Worm (Caenorhabditis elegans): ENCODE measurements around the gene srm-5.

srm-5 gene

DNA sequence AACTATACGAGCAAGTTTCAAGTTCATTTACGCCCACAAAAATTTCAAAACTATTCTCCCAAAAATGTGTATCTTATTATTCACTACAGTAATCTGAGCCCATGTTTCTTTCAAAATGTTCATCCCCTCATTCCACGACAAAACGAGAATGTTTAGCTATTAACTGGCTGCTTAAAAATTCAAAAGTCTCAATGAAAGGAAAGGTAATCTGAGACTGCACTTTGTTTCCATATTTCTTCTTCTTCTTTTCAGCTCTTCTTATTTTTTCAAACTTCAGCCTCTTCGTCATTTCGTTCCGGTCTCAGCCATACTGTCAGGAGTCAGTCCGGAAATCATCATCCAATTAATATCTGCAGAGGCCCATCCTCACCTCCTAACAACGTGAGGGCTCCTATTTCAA is 37.8 kb downstream of the srm-5 start, which contains the start of gene unc-39:
unc-39 (plus strand) TSS at position 301 of the 400 bp plus-strand sequence.
- no peak for TF ChIP-seq sptf-1 (tag; optimal IDR thresholded peaks at IDR 0.05)
- no peak for TF ChIP-seq unc-62 (GFP tag; optimal IDR thresholded peaks at IDR 0.05)
- TF ChIP-seq ztf-11 (tag; optimal IDR thresholded peaks at IDR 0.05): no peak
- TF ChIP-seq nhr-76 (tag; optimal IDR thresholded peaks at IDR 0.05): no peak

DNA sequence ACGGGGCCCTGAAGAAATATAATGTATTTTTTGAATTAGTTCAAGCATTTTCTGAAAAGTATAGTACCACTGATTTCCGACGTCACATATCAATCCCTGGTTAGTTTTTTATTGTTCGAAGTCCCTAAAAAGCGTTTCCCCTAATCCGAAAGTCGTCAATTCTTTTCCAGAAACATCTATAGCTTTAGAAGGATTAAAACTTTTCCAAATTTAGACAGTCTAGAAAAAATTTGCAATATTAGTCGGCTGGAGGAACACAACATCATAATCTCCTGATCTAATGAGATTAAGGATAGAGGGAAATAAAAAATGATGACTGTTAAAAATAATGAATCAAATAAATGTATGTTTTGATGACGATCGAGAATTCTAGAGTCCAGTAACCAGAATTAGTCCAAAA is 43.1 kb downstream of the srm-5 start:
- TF ChIP-seq nhr-2 (tag; optimal IDR thresholded peaks at IDR 0.05) (no peak), unc-120 (tag; optimal IDR thresholded peaks at IDR 0.05; ENCODE audit: poor library complexity, severe bottlenecking) (no peak), sptf-1 (tag; optimal IDR thresholded peaks at IDR 0.05) (no peak), drap-1 (GFP tag; optimal IDR thresholded peaks at IDR 0.05) (no peak), ceh-43 (GFP tag; optimal IDR thresholded peaks at IDR 0.05) (no peak), pha-4 (tag; optimal IDR thresholded peaks at IDR 0.05) (no peak), ceh-39 (tag; optimal IDR thresholded peaks at IDR 0.05) (no peak), ztf-11 (tag; optimal IDR thresholded peaks at IDR 0.05) (no peak), nhr-237 (tag; optimal IDR thresholded peaks at IDR 0.05) (no peak), blmp-1 (tag; optimal IDR thresholded peaks at IDR 0.05) (no peak), mab-5 (tag; optimal IDR thresholded peaks at IDR 0.05) (no peak), lsy-2 (tag; optimal IDR thresholded peaks at IDR 0.05) (no peak), nhr-28 (tag; optimal IDR thresholded peaks at IDR 0.05) (no peak), cnd-1 (tag; optimal IDR thresholded peaks at IDR 0.05) (no peak), lin-32 (GFP tag; optimal IDR thresholded peaks at IDR 0.05) (no peak), bed-3 (GFP tag; optimal IDR thresholded peaks at IDR 0.05) (no peak), flh-1 (GFP tag; optimal IDR thresholded peaks at IDR 0.05) (no peak)

DNA sequence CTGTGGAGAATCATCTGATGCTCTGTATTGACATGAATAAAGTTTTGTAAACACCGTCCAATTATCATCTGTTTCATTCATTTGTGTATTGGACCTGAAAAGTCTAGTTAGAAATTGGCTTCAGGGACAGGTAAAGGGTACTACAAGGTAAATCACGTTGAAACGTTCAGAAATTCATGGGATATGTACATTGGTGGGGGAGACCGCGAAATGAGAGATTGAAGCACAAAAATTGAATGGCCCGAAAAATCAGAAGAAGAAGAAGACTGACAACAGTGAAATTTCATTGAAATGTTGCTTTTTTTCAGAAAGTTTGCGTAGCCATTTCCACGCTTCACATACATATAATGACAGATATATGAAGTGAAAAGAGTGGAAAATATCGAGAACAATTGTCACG is 44.0 kb downstream of the srm-5 start, which contains the start of gene npr-43:
npr-43 (minus strand) TSS at position 101 of the 400 bp plus-strand sequence.
- TF ChIP-seq hlh-1 (tag; optimal IDR thresholded peaks at IDR 0.05): no peak
- no peak for TF ChIP-seq drap-1 (GFP tag; optimal IDR thresholded peaks at IDR 0.05)
- no peak for TF ChIP-seq blmp-1 (tag; optimal IDR thresholded peaks at IDR 0.05)

DNA sequence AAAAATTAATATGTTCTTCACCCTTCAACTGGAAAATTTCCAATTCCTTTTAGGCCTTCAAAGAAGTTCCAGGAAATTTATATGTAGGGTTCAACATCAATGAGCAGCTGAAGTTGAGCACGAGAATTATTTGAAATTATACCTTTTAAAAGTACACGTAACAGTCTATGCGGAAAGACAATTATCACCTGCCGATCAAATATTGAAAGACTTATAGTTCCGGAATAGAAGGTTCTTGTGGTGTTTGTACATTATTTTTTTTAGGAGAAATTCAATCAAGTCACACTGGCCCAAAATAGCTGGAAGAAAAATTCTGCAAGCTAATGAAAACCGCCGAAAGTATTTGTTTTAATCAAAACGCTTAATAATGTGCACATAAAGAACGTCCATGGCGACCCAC is 45.2 kb downstream of the srm-5 start:
- TF ChIP-seq mls-2 (tag; optimal IDR thresholded peaks at IDR 0.05) (no peak), elt-1 (tag; optimal IDR thresholded peaks at IDR 0.05; ENCODE audit: borderline replicate concordance, insufficient read depth) (no peak), unc-120 (tag; optimal IDR thresholded peaks at IDR 0.05; ENCODE audit: poor library complexity, severe bottlenecking) (no peak), sptf-1 (tag; optimal IDR thresholded peaks at IDR 0.05) (no peak)

Measured in whole organism, mixed stage, embryonic.